Fruit fly (Drosophila melanogaster) whole organism, adult: ENCODE measurements around the gene CG4582.

Experiments used
- CG11617 ChIP-seq: fragments of 200-800 bp; sonication (Bioruptor generic); optimal IDR thresholded peaks from 2 replicates; lab custom pipeline; 2017; ENCODE audit warnings: mild to moderate bottlenecking, missing biosample characterization, missing genetic modification reagents, missing genetic modification characterization
- CG12768 ChIP-seq: fragments of 200-800 bp; sonication (Bioruptor generic); optimal IDR thresholded peaks from 2 replicates; lab custom pipeline; 2017; ENCODE audit warnings: missing biosample characterization, missing genetic modification characterization, mild to moderate bottlenecking, moderate library complexity, missing genetic modification reagents
- CG14711 ChIP-seq: fragments of 200-800 bp; sonication (Bioruptor generic); optimal IDR thresholded peaks from 2 replicates; lab custom pipeline; 2018; ENCODE audit warnings: missing biosample characterization, mild to moderate bottlenecking, missing genetic modification characterization, moderate library complexity
- CG1620 ChIP-seq: fragments of 200-800 bp; sonication (Bioruptor generic); optimal IDR thresholded peaks from 2 replicates; lab custom pipeline; 2016; ENCODE audit warnings: missing biosample characterization, missing genetic modification characterization
- CG33017 ChIP-seq: fragments of 200-800 bp; sonication (Bioruptor generic); optimal IDR thresholded peaks from 2 replicates; lab custom pipeline; 2018; ENCODE audit warnings: missing biosample characterization, mild to moderate bottlenecking, missing genetic modification characterization, moderate library complexity
- CG5204 ChIP-seq: fragments of 200-800 bp; sonication (Bioruptor generic); optimal IDR thresholded peaks from 2 replicates; lab custom pipeline; 2016; ENCODE audit warnings: missing biosample characterization, missing genetic modification characterization
- CG7045 ChIP-seq: fragments of 200-800 bp; sonication (Bioruptor generic); optimal IDR thresholded peaks from 2 replicates; lab custom pipeline; 2017; ENCODE audit warnings: missing biosample characterization, mild to moderate bottlenecking, missing genetic modification characterization
- CG7101 ChIP-seq: fragments of 200-800 bp; sonication (Bioruptor generic); optimal IDR thresholded peaks from 2 replicates; lab custom pipeline; 2018; ENCODE audit warnings: missing biosample characterization, mild to moderate bottlenecking, missing genetic modification characterization, moderate library complexity
- Clk ChIP-seq: fragments of 200-800 bp; sonication (Bioruptor generic); optimal IDR thresholded peaks from 2 replicates; lab custom pipeline; 2017; ENCODE audit warnings: missing biosample characterization, missing genetic modification characterization
- Crg-1 ChIP-seq: fragments of 200-800 bp; sonication (Bioruptor generic); optimal IDR thresholded peaks from 2 replicates; lab custom pipeline; 2016; ENCODE audit warnings: missing biosample characterization, missing genetic modification characterization
- Hr96 ChIP-seq: fragments of 200-800 bp; sonication (Bioruptor generic); optimal IDR thresholded peaks from 2 replicates; lab custom pipeline; 2016; ENCODE audit warnings: missing biosample characterization, missing genetic modification characterization
- Mnt ChIP-seq: fragments of 200-800 bp; sonication (Bioruptor generic); optimal IDR thresholded peaks from 2 replicates; lab custom pipeline; 2016; ENCODE audit warnings: missing biosample characterization, mild to moderate bottlenecking, missing genetic modification characterization
- bab1 ChIP-seq: fragments of 200-800 bp; sonication (Bioruptor generic); optimal IDR thresholded peaks from 3 replicates; lab custom pipeline; 2019; ENCODE audit warnings: missing biosample characterization, mild to moderate bottlenecking, missing genetic modification characterization, moderate library complexity
- cic ChIP-seq: fragments of 200-800 bp; sonication (Bioruptor generic); optimal IDR thresholded peaks from 2 replicates; lab custom pipeline; 2017; ENCODE audit warnings: missing biosample characterization, mild to moderate bottlenecking, missing genetic modification characterization, moderate library complexity
- cnc ChIP-seq, 2 experiments: fragments of >200 bp; optimal IDR thresholded peaks; 2 replicates each; lab custom pipeline; 2017
- kay ChIP-seq: fragments of 200-800 bp; sonication (Bioruptor generic); peaks from one replicate; lab custom pipeline; 2016; ENCODE audit warnings: missing biosample characterization, missing genetic modification characterization, borderline replicate concordance
- ovo ChIP-seq: fragments of 200-800 bp; sonication (Bioruptor generic); optimal IDR thresholded peaks from 2 replicates; lab custom pipeline; 2016; ENCODE audit warnings: missing biosample characterization, missing genetic modification characterization
- pad ChIP-seq: fragments of 200-800 bp; sonication (Bioruptor generic); optimal IDR thresholded peaks from 3 replicates; lab custom pipeline; 2017; ENCODE audit warnings: missing biosample characterization, missing genetic modification characterization, mild to moderate bottlenecking, moderate library complexity, missing genetic modification reagents
- tj ChIP-seq: fragments of 200-800 bp; sonication (Bioruptor generic); optimal IDR thresholded peaks from 3 replicates; lab custom pipeline; 2017; ENCODE audit warnings: missing biosample characterization, mild to moderate bottlenecking, missing genetic modification characterization, moderate library complexity
- toe ChIP-seq: fragments of 200-800 bp; sonication (Bioruptor generic); optimal IDR thresholded peaks from 2 replicates; lab custom pipeline; 2016; ENCODE audit warnings: missing biosample characterization, missing genetic modification characterization

Gene CG4582

DNA sequence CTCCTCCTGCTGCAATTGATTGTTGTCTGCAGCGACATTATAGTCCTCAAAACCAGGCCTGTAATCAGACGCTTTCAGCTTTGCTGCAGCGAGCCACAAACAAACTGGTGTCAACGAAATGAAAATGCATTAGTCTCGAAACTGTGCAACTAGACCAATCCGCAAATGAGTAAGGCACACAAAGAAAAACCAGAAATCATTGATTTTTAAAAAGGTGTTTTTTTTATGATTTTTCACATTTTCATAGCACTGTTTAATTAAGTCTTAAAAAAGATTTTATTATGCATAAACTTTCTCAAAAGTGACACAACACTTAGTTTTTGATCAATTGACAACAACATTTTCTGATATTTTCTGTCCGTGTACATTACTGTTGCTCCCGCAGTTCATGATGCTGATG lies at the start of gene CG4582:
Gene CG4582, minus strand, starts transcription at position 101 of the 400 bp plus-strand sequence.
- TF ChIP-seq tj (GFP tag; lab: Kevin White, UChicago) (no peak), cnc (optimal IDR thresholded peaks at IDR 0.05; lab: Kevin White, UChicago) (no peak), CG14711 (tag; lab: Kevin White, UChicago) (no peak), Clk (GFP tag; lab: Kevin White, UChicago) (no peak)

DNA sequence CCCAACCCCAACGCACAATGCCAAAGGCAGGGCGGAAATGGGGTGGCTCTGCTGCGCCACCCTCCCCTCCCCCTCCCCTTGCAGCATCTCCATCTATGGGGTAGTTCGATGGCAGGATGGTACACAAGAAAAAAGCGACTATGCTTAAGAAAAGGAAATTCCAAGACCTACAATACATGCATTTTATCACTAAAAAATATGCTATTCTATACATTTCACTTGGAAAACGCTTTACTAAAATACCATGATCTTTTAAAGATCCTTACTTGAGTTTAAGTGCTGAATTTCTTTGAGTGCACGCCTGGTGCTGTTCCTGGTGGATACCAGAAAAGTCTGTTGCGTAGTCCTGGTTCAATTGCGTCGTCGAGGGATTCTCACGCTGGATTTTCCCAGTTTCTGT lies 48.1 kb upstream of the CG4582 start:
- TF ChIP-seq CG7101 (tag; lab: Kevin White, UChicago) (no peak), toe (GFP tag; lab: Kevin White, UChicago) (no peak), cnc (optimal IDR thresholded peaks at IDR 0.05; lab: Kevin White, UChicago) (no peak), Hr96 (GFP tag; lab: Kevin White, UChicago) (no peak), cic (GFP tag; lab: Kevin White, UChicago) (no peak), CG5204 (GFP tag; lab: Kevin White, UChicago) (no peak), pad (no peak), CG14711 (tag; lab: Kevin White, UChicago) (no peak), CG12768 (GFP tag; lab: Kevin White, UChicago) (no peak), Clk (GFP tag; lab: Kevin White, UChicago) (no peak), CG7045 (GFP tag; lab: Kevin White, UChicago) (no peak), Crg-1 (GFP tag; lab: Kevin White, UChicago) (no peak), CG33017 (tag; lab: Kevin White, UChicago) (no peak), tj (GFP tag; lab: Kevin White, UChicago) (no peak), Mnt (GFP tag; lab: Kevin White, UChicago) (no peak)

DNA sequence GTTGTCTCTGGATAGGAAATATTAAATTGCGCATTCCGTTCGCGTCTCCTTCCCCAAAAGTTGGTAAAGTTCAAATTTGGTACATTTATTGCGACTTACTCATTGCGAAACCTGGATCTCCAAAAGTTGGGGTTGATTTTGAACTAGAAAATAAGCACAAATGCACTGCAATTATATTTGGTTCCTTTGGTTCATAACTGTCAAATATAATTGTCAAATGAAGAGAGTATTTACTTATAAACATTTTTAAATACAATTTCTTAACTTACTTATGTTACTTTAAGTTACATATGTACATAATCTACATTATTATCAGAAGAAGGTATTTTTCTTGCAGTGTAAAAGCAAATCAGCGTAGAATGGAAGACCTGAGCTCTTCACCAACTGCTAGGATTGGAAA lies 47.6 kb upstream of the CG4582 start:
- TF ChIP-seq bab1 (GFP tag; lab: Kevin White, UChicago) (no peak), CG7101 (tag; lab: Kevin White, UChicago) (no peak), Clk (GFP tag; lab: Kevin White, UChicago) (no peak), CG1620 (GFP tag; lab: Kevin White, UChicago) (no peak), CG12768 (GFP tag; lab: Kevin White, UChicago) (no peak), toe (GFP tag; lab: Kevin White, UChicago) (no peak), CG14711 (tag; lab: Kevin White, UChicago) (no peak), kay (GFP tag; lab: Kevin White, UChicago) (no peak), CG33017 (tag; lab: Kevin White, UChicago) (no peak), CG5204 (GFP tag; lab: Kevin White, UChicago) (no peak), pad (no peak), ovo (GFP tag; lab: Kevin White, UChicago) (no peak), CG7045 (GFP tag; lab: Kevin White, UChicago) (no peak), cnc (optimal IDR thresholded peaks at IDR 0.05; lab: Kevin White, UChicago) (no peak)

DNA sequence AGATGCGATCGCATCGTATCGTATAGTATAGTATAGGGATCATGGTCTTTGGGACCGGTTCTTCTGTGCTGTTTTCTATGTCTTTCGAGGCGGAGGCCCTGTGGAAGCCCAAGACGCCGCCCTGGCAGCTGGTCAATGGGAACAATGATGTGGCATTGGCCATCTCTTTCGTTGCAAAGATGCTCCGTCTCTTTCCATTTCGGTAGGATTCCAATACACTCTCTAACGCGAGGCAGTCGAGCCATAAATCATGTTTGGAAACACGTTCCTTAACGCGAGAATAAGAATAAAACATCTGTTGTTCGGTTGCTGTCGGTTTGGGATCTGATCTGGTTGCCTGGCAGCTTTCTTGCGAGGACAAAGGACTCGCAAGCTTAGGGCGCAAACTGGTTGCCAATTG lies 45.7 kb upstream of the CG4582 start:
- TF ChIP-seq CG33017 (tag; lab: Kevin White, UChicago): no peak
- TF ChIP-seq Mnt (GFP tag; lab: Kevin White, UChicago): no peak
- no peak for TF ChIP-seq toe (GFP tag; lab: Kevin White, UChicago)
- no peak for TF ChIP-seq bab1 (GFP tag; lab: Kevin White, UChicago)
- TF ChIP-seq tj (GFP tag; lab: Kevin White, UChicago): no peak
- no peak for TF ChIP-seq Hr96 (GFP tag; lab: Kevin White, UChicago)
- no peak for TF ChIP-seq CG7101 (tag; lab: Kevin White, UChicago)
- TF ChIP-seq ovo (GFP tag; lab: Kevin White, UChicago): no peak
- no peak for TF ChIP-seq Crg-1 (GFP tag; lab: Kevin White, UChicago)
- no peak for TF ChIP-seq CG5204 (GFP tag; lab: Kevin White, UChicago)
- no peak for TF ChIP-seq pad

DNA sequence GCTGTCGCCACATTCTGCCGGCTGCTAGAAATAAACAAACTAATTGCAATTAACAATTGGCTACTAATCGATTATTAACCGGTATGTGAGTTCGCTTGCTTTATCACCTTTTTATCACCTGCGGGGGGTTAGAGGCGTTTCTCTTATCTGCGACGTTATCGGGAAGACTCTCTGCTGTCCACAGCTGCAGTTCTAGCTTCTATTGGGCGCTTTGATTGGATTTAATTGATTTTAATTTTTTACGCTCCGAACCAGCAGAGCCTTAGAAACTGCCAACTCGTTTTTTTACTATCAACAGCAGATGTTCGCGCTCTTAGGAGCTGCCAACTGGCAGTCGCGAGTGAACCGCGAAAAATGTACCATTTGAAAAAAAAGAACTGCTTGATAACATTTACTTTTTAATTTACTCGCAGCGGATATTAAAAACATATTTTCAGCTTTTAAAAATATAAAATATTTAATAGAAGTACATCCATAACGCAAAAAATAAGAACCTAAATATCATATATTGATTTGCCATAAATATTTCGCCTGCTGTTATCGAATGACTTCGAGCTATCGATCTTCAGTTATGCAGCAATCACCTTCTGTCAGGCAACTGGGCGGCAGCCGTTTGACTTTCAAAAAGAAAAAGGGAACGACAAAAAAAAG lies 43.8 kb upstream of the CG4582 start, which contains the start of gene Ssadh:
Gene Ssadh, minus strand, starts transcription at position 300 of the 651 bp plus-strand sequence.
- no peak for TF ChIP-seq CG7045 (GFP tag; lab: Kevin White, UChicago)
- no peak for TF ChIP-seq CG7101 (tag; lab: Kevin White, UChicago)
- TF ChIP-seq bab1 (GFP tag; lab: Kevin White, UChicago): peak; percentile 26
- peak; percentile 43 for TF ChIP-seq toe (GFP tag; lab: Kevin White, UChicago)
- TF ChIP-seq Mnt (GFP tag; lab: Kevin White, UChicago): peak; percentile 10
- peak; percentile 43 for TF ChIP-seq cic (GFP tag; lab: Kevin White, UChicago)
- no peak for TF ChIP-seq CG33017 (tag; lab: Kevin White, UChicago)

DNA sequence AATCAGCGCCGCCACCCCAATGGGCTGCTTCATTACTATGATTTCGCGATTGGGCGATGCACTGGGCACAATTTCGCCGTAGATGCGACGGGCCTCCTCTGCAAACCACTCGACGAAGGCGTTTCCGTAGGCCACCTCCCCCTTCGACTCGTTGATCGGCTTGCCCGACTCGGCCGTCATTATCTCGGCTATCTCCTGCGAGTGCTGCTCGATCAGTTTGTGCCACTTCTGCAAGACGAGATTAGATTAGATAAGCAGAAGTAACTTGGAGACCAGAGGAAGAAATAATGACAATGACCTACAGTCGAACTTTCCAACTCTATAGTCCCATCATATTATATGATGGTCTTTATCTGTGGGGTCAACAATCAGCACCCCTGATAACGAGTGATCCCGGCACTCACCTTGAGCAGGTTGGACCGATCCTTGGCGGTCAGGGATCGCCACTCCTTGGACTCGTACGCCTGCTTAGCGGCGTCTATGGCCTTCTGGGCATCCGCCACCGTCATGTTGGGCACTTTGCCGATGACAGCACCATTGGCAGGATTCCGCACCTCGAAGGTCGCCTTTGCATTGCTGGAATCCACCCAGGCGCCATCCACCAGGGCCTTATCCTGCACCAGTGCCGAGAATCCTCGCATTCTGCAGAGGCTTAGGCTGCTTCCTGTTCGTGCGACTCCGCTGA lies 43.1 kb upstream of the CG4582 start:
- TF ChIP-seq Clk (GFP tag; lab: Kevin White, UChicago) (no peak), cnc (optimal IDR thresholded peaks at IDR 0.05; lab: Kevin White, UChicago) (no peak), tj (GFP tag; lab: Kevin White, UChicago) (no peak), bab1 (GFP tag; lab: Kevin White, UChicago) (no peak), Mnt (GFP tag; lab: Kevin White, UChicago) (no peak), pad (no peak), CG12768 (GFP tag; lab: Kevin White, UChicago) (no peak), cic (GFP tag; lab: Kevin White, UChicago) (no peak), ovo (GFP tag; lab: Kevin White, UChicago) (no peak), CG5204 (GFP tag; lab: Kevin White, UChicago) (no peak), CG1620 (GFP tag; lab: Kevin White, UChicago) (no peak), CG7101 (tag; lab: Kevin White, UChicago) (no peak), CG11617 (GFP tag; lab: Kevin White, UChicago) (no peak), toe (GFP tag; lab: Kevin White, UChicago) (no peak), CG14711 (tag; lab: Kevin White, UChicago) (no peak)
